Fruit fly (Drosophila melanogaster): ENCODE data around the gene CG32266.
A peak's percentile ranks its signal among the peaks of the same experiment; 100 is the strongest.

Gene CG32266

DNA sequence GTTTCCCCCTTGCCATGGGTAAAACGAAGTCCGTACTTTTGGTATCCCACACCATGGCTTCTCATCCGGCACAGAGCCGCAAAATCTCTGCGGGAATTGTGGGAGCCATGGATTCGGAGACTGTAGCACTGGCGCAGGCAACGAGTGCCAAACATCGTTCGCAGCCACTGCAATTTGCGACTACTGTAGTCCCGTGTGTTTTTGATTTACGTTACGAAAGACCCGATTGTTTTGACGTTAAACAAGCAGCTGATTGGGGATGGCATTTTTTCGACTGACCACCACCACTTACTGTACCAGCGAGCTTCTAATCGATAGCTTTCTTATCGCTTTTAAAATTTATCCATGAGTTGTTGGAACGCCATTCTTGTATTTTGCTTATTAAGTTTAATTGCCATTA lies 19.3 kb downstream of the CG32266 start, which contains the start of gene CG32262:
Gene CG32262 (minus strand): TSS at position 254 of the 400 bp plus-strand sequence.
- TF ChIP-seq CG9817 (tag; optimal IDR thresholded peaks at IDR 0.05) (no peak), CG7987 (GFP tag; optimal IDR thresholded peaks at IDR 0.05) (no peak), Dip2 (GFP tag; IDR thresholded peaks at IDR 0.05) (no peak), Spps (tag; optimal IDR thresholded peaks at IDR 0.05) (no peak), tna (GFP tag; IDR thresholded peaks at IDR 0.05; ENCODE audit: partially characterized antibody) (peak; percentile 72), sens-2 (GFP tag; IDR thresholded peaks at IDR 0.05) (no peak), vfl (GFP tag; optimal IDR thresholded peaks at IDR 0.05) (no peak), Sry-δ (GFP tag; optimal IDR thresholded peaks at IDR 0.05) (peak; percentile 82), ci (GFP tag; IDR thresholded peaks at IDR 0.05) (0 out of 3 replicates have a peak, but pooled peaks have one; percentile 29), CG4820 (GFP tag; optimal IDR thresholded peaks at IDR 0.05) (no peak), Lpt (GFP tag; optimal IDR thresholded peaks at IDR 0.05) (no peak), CG18262 (tag; optimal IDR thresholded peaks at IDR 0.05) (no peak), Mrtf (GFP tag; IDR thresholded peaks at IDR 0.05) (no peak), CG13287 (GFP tag; IDR thresholded peaks at IDR 0.05; ENCODE audit: partially characterized antibody) (peak; percentile 80), en (GFP tag; optimal IDR thresholded peaks at IDR 0.05) (no peak), CG17802 (tag; optimal IDR thresholded peaks at IDR 0.05) (no peak), CG42726 (GFP tag; IDR thresholded peaks at IDR 0.05; ENCODE audit: partially characterized antibody) (no peak), bsh (GFP tag; optimal IDR thresholded peaks at IDR 0.05) (no peak), Camta (GFP tag; optimal IDR thresholded peaks at IDR 0.05) (no peak), CG11696 (GFP tag; IDR thresholded peaks at IDR 0.05) (no peak), da (GFP tag; optimal IDR thresholded peaks at IDR 0.05) (no peak), bbx (GFP tag; IDR thresholded peaks at IDR 0.05; ENCODE audit: partially characterized antibody) (peak; percentile 70), ranshi (GFP tag; IDR thresholded peaks at IDR 0.05) (no peak), sima (GFP tag; optimal IDR thresholded peaks at IDR 0.05) (no peak), CG18011 (GFP tag; optimal IDR thresholded peaks at IDR 0.05) (peak; percentile 92), Abd-B (GFP tag; optimal IDR thresholded peaks at IDR 0.05) (no peak), Med (GFP tag) (peak; percentile 63), CG7839 (tag; optimal IDR thresholded peaks at IDR 0.05) (no peak), CG31388 (GFP tag; optimal IDR thresholded peaks at IDR 0.05) (no peak), nau (GFP tag; optimal IDR thresholded peaks at IDR 0.05) (no peak), CG11560 (tag; IDR thresholded peaks at IDR 0.05) (no peak), Dp (GFP tag; optimal IDR thresholded peaks at IDR 0.05) (peak; percentile 85), MBD-R2 (GFP tag; IDR thresholded peaks at IDR 0.05) (peak; percentile 84), Trl (optimal IDR thresholded peaks at IDR 0.05) (no peak), Trl (GFP tag; optimal IDR thresholded peaks at IDR 0.05) (no peak), Hey (tag; optimal IDR thresholded peaks at IDR 0.05) (no peak), CG6791 (GFP tag; IDR thresholded peaks at IDR 0.05; ENCODE audit: partially characterized antibody) (peak; percentile 72), disco-r (GFP tag; optimal IDR thresholded peaks at IDR 0.05) (no peak), sisA (GFP tag; IDR thresholded peaks at IDR 0.05) (no peak), mam (GFP tag; optimal IDR thresholded peaks at IDR 0.05) (no peak), CG8359 (GFP tag; optimal IDR thresholded peaks at IDR 0.05; ENCODE audit: borderline replicate concordance) (no peak), NC2α (GFP tag; optimal IDR thresholded peaks at IDR 0.05) (no peak), CG3281 (GFP tag; optimal IDR thresholded peaks at IDR 0.05) (no peak), az2 (GFP tag; optimal IDR thresholded peaks at IDR 0.05) (no peak), CG3407 (GFP tag; optimal IDR thresholded peaks at IDR 0.05) (no peak), Doc3 (GFP tag; IDR thresholded peaks at IDR 0.05; ENCODE audit: partially characterized antibody) (peak; percentile 50; the same call in 1 of the 3 replicates), repo (GFP tag; optimal IDR thresholded peaks at IDR 0.05) (no peak), phol (tag; optimal IDR thresholded peaks at IDR 0.05) (no peak), CG17328 (GFP tag; IDR thresholded peaks at IDR 0.05) (no peak), jumu (GFP tag; optimal IDR thresholded peaks at IDR 0.05) (no peak), schlank (tag; optimal IDR thresholded peaks at IDR 0.05) (no peak), Ptx1 (GFP tag; IDR thresholded peaks at IDR 0.05) (no peak)

Data from whole organism, embryonic.